Fruit fly (Drosophila melanogaster): ENCODE results near the gene L2HGDH.
A peak's percentile ranks its signal among the peaks of the same experiment; 100 is the strongest.

Gene L2HGDH

DNA sequence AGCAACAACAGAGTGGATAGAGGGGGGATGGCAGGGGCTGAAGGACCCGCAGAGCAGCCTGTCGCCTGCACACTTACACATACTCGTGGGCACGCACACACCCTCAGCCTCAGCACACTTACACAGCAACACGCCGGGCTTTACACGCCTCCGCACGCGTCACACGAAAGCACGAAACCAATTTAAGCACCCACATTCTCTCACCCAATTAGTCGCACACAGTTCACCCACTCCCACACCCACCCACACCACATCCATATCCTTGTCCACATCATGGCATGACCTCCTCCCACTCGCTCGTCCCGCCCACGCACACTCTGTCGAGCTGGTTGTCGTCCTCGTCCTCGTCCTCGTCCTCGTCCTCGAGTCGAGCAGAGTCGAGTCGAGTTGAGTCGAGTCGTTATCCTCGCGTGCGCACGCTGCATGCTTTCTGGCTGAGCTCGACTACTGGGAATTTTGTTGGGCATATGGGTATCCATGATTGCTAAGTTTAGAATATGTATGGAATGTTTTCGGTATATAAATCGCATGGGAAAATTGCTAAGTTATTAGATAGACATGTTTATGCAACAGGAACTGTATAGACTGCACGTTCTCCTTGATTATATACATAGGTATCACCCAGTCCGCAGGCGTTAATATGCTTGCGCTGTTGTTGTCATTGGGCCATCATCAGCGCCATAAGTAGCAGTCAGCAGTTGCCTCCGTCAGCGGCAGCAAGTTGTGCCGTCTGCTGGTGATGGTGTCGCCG is 37.8 kb upstream of the L2HGDH start:
- TF ChIP-seq pan (optimal IDR thresholded peaks at IDR 0.05) (peak; percentile 62), usp (GFP tag; optimal IDR thresholded peaks at IDR 0.05) (no peak)

DNA sequence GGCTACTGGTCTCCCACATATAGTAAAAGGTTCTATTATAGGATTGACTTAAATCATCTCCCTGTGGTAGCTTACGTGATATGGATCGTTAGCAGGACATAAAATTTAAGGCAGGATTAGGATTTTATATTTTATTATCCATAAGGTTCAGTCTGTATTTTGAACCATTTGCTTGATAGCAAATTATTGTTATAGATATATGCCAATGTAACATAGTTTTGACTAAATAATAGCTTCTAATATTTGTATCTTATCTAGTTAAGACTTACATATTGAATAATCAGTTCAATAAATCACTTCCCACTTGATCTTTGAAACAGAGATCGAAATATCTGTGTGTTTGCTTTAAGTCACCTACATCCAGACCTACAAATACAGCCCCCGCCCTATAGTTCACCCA is 36.3 kb upstream of the L2HGDH start, which contains the start of gene robl37BC:
Gene robl37BC, plus strand, starts transcription at position 301 of the 400 bp plus-strand sequence.
- TF ChIP-seq usp (GFP tag; optimal IDR thresholded peaks at IDR 0.05) (no peak), CG8478 (optimal IDR thresholded peaks at IDR 0.05) (no peak), Dll (optimal IDR thresholded peaks at IDR 0.05) (no peak), psq (optimal IDR thresholded peaks at IDR 0.05) (no peak), EcR (GFP tag; optimal IDR thresholded peaks at IDR 0.05) (no peak), pan (optimal IDR thresholded peaks at IDR 0.05) (no peak)

DNA sequence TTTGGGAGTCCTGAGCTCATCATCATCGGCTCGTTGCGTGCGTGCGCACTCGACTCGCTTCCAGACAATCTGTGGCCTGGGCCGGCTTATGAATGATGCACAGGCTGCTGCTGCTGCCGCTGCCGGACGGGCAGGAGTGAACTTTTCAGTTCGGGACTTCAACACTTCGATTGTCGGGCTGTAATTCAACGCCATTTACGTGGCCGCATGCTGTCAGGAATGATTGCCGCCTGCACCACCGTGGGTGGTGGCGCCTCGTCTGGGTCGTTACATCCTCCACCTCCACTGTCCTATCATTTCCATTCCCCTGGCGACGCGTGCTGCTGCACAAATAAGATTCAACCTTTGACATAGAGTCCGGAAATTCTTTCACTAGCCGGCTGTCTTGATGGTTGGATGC is 35.8 kb upstream of the L2HGDH start:
- TF ChIP-seq Dll (optimal IDR thresholded peaks at IDR 0.05) (no peak), usp (GFP tag; optimal IDR thresholded peaks at IDR 0.05) (no peak), pan (optimal IDR thresholded peaks at IDR 0.05) (no peak), CG8478 (optimal IDR thresholded peaks at IDR 0.05) (no peak), psq (optimal IDR thresholded peaks at IDR 0.05) (no peak), EcR (GFP tag; optimal IDR thresholded peaks at IDR 0.05) (no peak)

DNA sequence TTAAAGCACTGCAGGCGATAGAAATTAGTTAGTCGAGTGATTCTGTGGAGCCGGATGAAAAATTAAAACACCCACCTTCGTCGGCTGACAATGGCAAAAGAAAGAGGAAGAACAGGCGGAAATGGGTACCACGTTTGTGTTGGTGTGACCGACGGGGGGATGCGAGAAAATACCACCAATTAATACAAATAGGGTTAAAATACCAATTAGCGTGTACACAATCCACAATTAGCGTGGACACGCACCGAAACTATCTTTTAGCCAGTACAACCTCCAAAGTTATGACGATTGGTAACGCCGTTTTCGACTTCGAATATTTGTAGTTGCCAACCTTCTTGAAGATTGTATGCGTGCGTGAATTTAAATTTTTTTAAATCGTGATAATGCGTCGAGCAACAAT is 34.9 kb upstream of the L2HGDH start, which contains the start of gene RpL30:
Gene RpL30, minus strand, starts transcription at position 177 of the 400 bp plus-strand sequence.
- TF ChIP-seq CG8478 (optimal IDR thresholded peaks at IDR 0.05) (no peak), pan (optimal IDR thresholded peaks at IDR 0.05) (no peak), psq (optimal IDR thresholded peaks at IDR 0.05) (no peak), usp (GFP tag; optimal IDR thresholded peaks at IDR 0.05) (no peak), EcR (GFP tag; optimal IDR thresholded peaks at IDR 0.05) (no peak), Dll (optimal IDR thresholded peaks at IDR 0.05) (no peak)

DNA sequence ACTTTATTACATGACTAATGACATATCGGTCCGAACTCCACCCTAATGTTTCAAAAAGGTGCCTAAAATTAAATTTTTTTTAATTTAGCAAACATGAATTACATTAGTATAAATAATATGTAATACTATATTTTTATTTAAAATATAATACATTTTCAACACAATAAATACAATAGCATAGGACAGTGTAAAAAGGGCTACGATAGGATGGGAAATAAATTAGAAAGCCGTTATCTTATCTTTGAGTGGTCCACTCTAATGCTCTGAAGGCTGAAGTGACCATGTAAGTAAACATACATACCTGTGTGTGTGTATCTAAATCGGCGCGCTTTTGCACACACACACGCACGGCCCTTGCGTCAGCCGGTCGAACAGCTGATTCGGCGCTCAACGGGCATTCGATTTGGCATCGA is 28.7 kb upstream of the L2HGDH start, which contains the start of gene CG31793:
Gene CG31793, plus strand, starts transcription at position 409 of the 413 bp plus-strand sequence.
- TF ChIP-seq Dll (optimal IDR thresholded peaks at IDR 0.05) (no peak), CG8478 (optimal IDR thresholded peaks at IDR 0.05) (no peak), psq (optimal IDR thresholded peaks at IDR 0.05) (no peak), pan (optimal IDR thresholded peaks at IDR 0.05) (no peak), EcR (GFP tag; optimal IDR thresholded peaks at IDR 0.05) (no peak), usp (GFP tag; optimal IDR thresholded peaks at IDR 0.05) (no peak)

DNA sequence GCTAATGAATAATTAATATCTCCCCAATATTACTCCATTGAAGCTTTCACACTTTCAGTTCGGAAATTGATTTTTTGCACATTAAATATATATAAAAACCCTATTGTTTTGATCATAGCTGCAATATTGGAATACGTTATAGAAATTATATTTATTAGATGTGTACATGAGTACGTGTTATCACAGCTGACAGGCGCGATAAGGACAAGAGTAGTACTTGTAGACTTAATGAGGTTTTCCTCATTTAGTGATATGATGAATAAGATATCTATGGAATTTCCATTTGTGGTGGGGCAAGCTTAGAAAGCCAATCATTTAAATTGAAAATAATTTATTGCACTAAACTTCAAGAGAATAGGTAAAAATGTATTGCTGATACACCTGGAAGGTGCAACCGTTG is 28.2 kb upstream of the L2HGDH start:
- TF ChIP-seq Dll (optimal IDR thresholded peaks at IDR 0.05) (no peak), CG8478 (optimal IDR thresholded peaks at IDR 0.05) (no peak), EcR (GFP tag; optimal IDR thresholded peaks at IDR 0.05) (no peak), usp (GFP tag; optimal IDR thresholded peaks at IDR 0.05) (no peak), pan (optimal IDR thresholded peaks at IDR 0.05) (no peak), psq (optimal IDR thresholded peaks at IDR 0.05) (no peak)

DNA sequence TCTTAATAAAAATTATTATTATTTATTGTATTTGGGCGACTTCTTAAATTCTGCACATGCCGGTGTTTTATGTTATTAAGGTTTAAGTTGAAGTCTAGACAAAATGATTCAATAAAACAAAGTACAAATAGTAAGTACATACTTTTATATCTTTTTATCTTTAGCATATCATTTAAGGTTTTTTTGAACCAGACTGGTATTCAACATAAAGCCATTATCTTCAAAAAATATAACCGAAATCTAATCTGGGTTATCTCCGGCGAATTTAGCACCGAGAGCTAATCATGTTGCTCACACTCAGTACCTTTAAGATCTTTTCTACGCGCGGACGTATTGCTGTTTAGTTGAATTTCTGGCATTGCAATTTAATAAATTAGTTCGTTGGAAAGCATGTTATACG is 22.9 kb upstream of the L2HGDH start, which contains the start of gene CG31792:
Gene CG31792, plus strand, starts transcription at position 301 of the 400 bp plus-strand sequence.
- TF ChIP-seq Dll (optimal IDR thresholded peaks at IDR 0.05) (no peak), pan (optimal IDR thresholded peaks at IDR 0.05) (no peak), psq (optimal IDR thresholded peaks at IDR 0.05) (no peak), CG8478 (optimal IDR thresholded peaks at IDR 0.05) (no peak), usp (GFP tag; optimal IDR thresholded peaks at IDR 0.05) (no peak), EcR (GFP tag; optimal IDR thresholded peaks at IDR 0.05) (no peak)

DNA sequence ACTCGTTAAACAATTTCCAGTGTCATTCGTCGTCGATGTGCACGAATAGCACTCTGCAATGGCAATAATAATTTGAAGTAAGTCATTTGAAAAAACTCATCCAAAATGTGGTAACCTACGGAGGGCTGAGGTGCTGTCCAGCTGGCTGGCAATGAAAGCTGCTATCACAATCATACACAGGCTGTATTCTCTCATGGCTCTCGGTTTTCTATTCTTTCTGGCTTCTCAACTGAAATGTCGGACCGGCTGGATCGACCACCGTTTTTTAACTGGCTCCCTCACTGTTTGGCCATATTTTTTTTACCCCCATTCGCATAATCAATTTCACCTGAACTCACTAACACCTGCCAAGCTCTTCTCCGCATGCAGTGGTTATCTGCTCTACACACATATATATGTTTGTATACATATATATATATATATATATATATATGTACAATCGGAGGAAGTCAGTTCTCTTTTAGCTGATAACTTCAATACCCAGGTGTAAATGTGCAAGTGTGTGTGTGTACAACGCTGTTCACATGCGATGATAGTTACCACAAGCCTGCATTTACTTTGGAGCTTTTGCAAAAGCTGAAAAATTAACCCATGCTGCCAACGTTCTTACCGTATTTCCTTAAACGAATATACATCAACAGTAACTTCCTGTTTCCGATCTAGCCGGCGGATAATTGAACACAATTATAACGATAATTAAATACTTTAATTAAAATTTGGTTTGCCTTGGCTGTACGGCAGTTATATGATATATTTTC is 21.6 kb upstream of the L2HGDH start, which contains the start of gene CG10650:
Gene CG10650, minus strand, starts transcription at position 275 of the 758 bp plus-strand sequence.
- TF ChIP-seq pan (optimal IDR thresholded peaks at IDR 0.05), result no peak
- TF ChIP-seq EcR (GFP tag; optimal IDR thresholded peaks at IDR 0.05), result no peak
- TF ChIP-seq Dll (optimal IDR thresholded peaks at IDR 0.05), result no peak
- no peak for TF ChIP-seq CG8478 (optimal IDR thresholded peaks at IDR 0.05)
- TF ChIP-seq usp (GFP tag; optimal IDR thresholded peaks at IDR 0.05), result no peak
- no peak for TF ChIP-seq psq (optimal IDR thresholded peaks at IDR 0.05)

DNA sequence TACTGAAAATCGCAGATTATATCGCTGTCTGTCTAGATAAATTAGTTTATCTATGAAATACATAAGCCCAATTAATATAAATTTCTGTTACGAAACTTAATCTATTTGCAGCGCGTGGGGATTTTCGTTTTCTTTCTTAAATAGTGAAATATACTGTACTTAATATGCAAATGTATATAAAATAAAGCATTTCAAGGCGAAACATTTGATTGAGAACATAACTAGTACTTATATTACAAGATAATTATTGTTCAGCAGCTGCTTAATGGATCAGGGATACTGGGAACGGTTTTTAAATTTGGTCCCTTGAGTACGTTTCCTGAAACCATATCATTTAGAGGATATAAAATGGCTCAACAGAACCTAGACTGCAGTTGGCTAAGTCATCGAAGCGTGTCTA is 17.9 kb upstream of the L2HGDH start, which contains the start of gene CG46465:
Gene CG46465, plus strand, starts transcription at position 301 of the 400 bp plus-strand sequence.
- TF ChIP-seq Dll (optimal IDR thresholded peaks at IDR 0.05) (no peak), CG8478 (optimal IDR thresholded peaks at IDR 0.05) (no peak), EcR (GFP tag; optimal IDR thresholded peaks at IDR 0.05) (no peak), pan (optimal IDR thresholded peaks at IDR 0.05) (no peak), usp (GFP tag; optimal IDR thresholded peaks at IDR 0.05) (no peak), psq (optimal IDR thresholded peaks at IDR 0.05) (no peak)

DNA sequence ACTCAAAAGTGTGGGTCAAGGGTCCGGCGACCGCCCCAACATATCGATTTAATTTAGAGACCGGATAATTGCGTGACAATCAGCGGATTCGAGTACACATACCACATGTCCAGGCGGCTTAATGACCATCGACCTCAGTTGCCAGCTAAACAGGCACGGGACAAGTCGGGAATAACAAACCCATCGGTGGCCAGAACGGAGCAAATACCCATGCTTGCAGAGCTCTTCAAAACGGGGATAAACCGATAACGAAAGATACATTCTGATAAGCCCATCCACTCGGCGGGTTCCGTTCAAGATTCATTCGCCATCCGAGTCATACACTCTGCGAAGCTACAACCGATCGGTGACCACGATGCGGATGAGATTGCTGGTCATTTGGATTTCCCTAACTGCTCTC is 16.5 kb upstream of the L2HGDH start, which contains the start of gene CG15169:
Gene CG15169, plus strand, starts transcription at position 301 of the 400 bp plus-strand sequence.
- TF ChIP-seq EcR (GFP tag; optimal IDR thresholded peaks at IDR 0.05) (no peak), Dll (optimal IDR thresholded peaks at IDR 0.05) (no peak), psq (optimal IDR thresholded peaks at IDR 0.05) (no peak), pan (optimal IDR thresholded peaks at IDR 0.05) (no peak), usp (GFP tag; optimal IDR thresholded peaks at IDR 0.05) (no peak), CG8478 (optimal IDR thresholded peaks at IDR 0.05) (no peak)

DNA sequence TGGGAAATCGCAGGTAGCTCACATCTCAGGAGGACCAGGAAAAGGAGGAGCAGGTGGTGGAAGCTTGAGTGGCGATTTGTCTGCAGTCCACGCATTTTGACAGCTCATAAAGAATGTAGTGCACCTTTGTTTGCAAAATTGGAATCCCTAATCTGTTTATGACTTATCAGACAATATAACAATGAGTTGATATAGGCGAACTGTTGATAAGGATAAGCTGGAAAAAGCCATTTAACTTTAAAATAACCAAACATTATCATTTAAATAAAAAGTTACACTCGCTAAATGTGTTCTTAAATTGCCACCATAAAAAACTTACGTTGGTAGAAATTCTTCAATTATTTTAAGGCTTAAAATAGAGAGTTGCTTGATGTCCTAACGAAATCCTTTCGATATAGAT is 15.9 kb upstream of the L2HGDH start, which contains the start of gene CG15170:
Gene CG15170, minus strand, starts transcription at position 101 of the 400 bp plus-strand sequence.
- TF ChIP-seq pan (optimal IDR thresholded peaks at IDR 0.05) (no peak), usp (GFP tag; optimal IDR thresholded peaks at IDR 0.05) (no peak), Dll (optimal IDR thresholded peaks at IDR 0.05) (no peak), CG8478 (optimal IDR thresholded peaks at IDR 0.05) (no peak), EcR (GFP tag; optimal IDR thresholded peaks at IDR 0.05) (no peak), psq (optimal IDR thresholded peaks at IDR 0.05) (no peak)

Data from whole organism.